Worm (Caenorhabditis elegans) whole organism, early embryonic: ENCODE results near the gene ugt-61.

Experiments
- ama-1 ChIP-seq: fragments of 150-350 bp; optimal IDR thresholded peaks from 2 replicates; lab custom pipeline; 2014
- hmg-4 ChIP-seq: fragments of 200-800 bp; sonication (Bioruptor generic); optimal IDR thresholded peaks from 2 replicates; lab custom pipeline; 2018; ENCODE audit warnings: mild to moderate bottlenecking, missing genetic modification characterization, missing compliant biosample characterization
- pes-1 ChIP-seq: fragments of 200-800 bp; sonication (Bioruptor generic); IDR thresholded peaks from 2 replicates; pipeline ENCODE4 v1.3.6; 2022; ENCODE audit warnings: missing genetic modification reagents, missing genetic modification characterization, missing compliant biosample characterization
- tra-4 ChIP-seq: sonication (generic microtip); optimal IDR thresholded peaks from 2 replicates; lab custom pipeline; 2017; ENCODE audit warnings: missing genetic modification characterization, missing compliant biosample characterization

ce11 chrV:4698675-4699074 is 43.5 kb upstream of the ugt-61 start:
- TF ChIP-seq ama-1 (no peak), pes-1 (GFP tag; lab: Robert Waterston, UW) (no peak), tra-4 (tag; lab: Kevin White, UChicago) (no peak), hmg-4 (GFP tag; lab: Kevin White, UChicago) (no peak)
